Worm (Caenorhabditis elegans): ENCODE measurements around the gene F20G2.3.

DNA sequence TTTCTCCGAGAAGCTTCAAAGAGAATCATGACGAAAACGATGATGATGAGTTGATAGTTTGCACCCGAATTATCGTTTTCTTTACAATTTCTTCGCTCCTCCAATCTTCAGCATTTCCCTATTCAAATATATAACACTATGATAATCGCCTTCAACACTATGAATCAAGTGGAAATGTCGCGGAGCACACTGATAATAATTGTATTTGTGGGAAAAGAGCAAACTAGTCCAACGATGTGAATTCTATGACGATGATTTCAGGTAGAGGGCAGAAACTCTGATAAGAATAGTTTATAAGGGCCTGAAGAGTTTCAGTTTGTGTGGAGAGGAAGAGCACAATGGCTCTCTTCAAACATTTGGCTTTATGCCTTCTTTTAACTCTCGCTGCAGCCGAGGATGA lies 51.8 kb downstream of the F20G2.3 start, which contains the start of gene T01D3.6:
- TF ChIP-seq sea-2 (GFP tag; IDR thresholded peaks at IDR 0.05) (no peak), snpc-1.3 (tag; optimal IDR thresholded peaks at IDR 0.05; ENCODE audit: insufficient read depth) (no peak), F49E8.2 (tag; optimal IDR thresholded peaks at IDR 0.05; ENCODE audit: insufficient read depth) (no peak), let-526 (GFP tag; IDR thresholded peaks at IDR 0.05) (no peak), pbrm-1 (GFP tag; IDR thresholded peaks at IDR 0.05) (no peak), ceh-100 (GFP tag; IDR thresholded peaks at IDR 0.05) (no peak), snpc-4 (GFP tag; optimal IDR thresholded peaks at IDR 0.05) (no peak), snpc-4 (tag; optimal IDR thresholded peaks at IDR 0.05) (no peak), F33H1.4 (GFP tag; IDR thresholded peaks at IDR 0.05) (no peak), C17E4.6 (GFP tag; IDR thresholded peaks at IDR 0.05) (no peak), bed-2 (GFP tag; IDR thresholded peaks at IDR 0.05) (no peak), unc-62 (GFP tag; optimal IDR thresholded peaks at IDR 0.05) (no peak), lsl-1 (GFP tag; optimal IDR thresholded peaks at IDR 0.05) (no peak)
